Worm (Caenorhabditis elegans): ENCODE data around the gene rpi-1.

ce11 chrII:13924909-13925308 lies 37.3 kb downstream of the rpi-1 start, which contains the start of gene mltn-5:
- TF ChIP-seq elt-3 (tag; optimal IDR thresholded peaks at IDR 0.05): no peak
- TF ChIP-seq lin-39 (tag; optimal IDR thresholded peaks at IDR 0.05): no peak
- no peak for TF ChIP-seq mbf-1 (tag; optimal IDR thresholded peaks at IDR 0.05)
- TF ChIP-seq egl-27 (tag; optimal IDR thresholded peaks at IDR 0.05): no peak
- TF ChIP-seq lin-11 (tag; optimal IDR thresholded peaks at IDR 0.05): no peak
- no peak for TF ChIP-seq nhr-237 (tag; optimal IDR thresholded peaks at IDR 0.05)
